Worm (Caenorhabditis elegans) whole organism, L3 larva: Measurements from ENCODE around the gene ugt-13.

ENCODE experiments used
- aly-2 ChIP-seq: fragments of 150-350 bp; optimal IDR thresholded peaks from 2 replicates; lab custom pipeline; 2014; ENCODE audit warnings: missing biosample characterization, missing genetic modification characterization
- ama-1 ChIP-seq: fragments of 150-350 bp; optimal IDR thresholded peaks from 2 replicates; lab custom pipeline; 2018
- ceh-16 ChIP-seq: sonication (generic microtip); optimal IDR thresholded peaks from 2 replicates; lab custom pipeline; 2017; ENCODE audit warnings: missing biosample characterization, missing genetic modification characterization
- ceh-28 ChIP-seq: fragments of 150-350 bp; optimal IDR thresholded peaks from 2 replicates; lab custom pipeline; 2014; ENCODE audit warnings: missing biosample characterization, missing genetic modification reagents, missing genetic modification characterization
- ceh-82 ChIP-seq: fragments of 150-350 bp; optimal IDR thresholded peaks from 2 replicates; lab custom pipeline; 2014; ENCODE audit warnings: missing biosample characterization, missing genetic modification characterization
- ceh-9 ChIP-seq: sonication (generic microtip); optimal IDR thresholded peaks from 2 replicates; lab custom pipeline; 2018; ENCODE audit warnings: missing biosample characterization, missing genetic modification characterization
- daf-12 ChIP-seq: fragments of 150-350 bp; optimal IDR thresholded peaks from 2 replicates; lab custom pipeline; 2014; ENCODE audit warnings: missing biosample characterization, missing genetic modification reagents, missing genetic modification characterization
- egl-27 ChIP-seq: sonication (generic microtip); optimal IDR thresholded peaks from 4 replicates; lab custom pipeline; 2017; ENCODE audit warnings: missing biosample characterization, missing genetic modification reagents, missing genetic modification characterization
- elt-1 ChIP-seq: fragments of 150-350 bp; optimal IDR thresholded peaks from 2 replicates; lab custom pipeline; 2014; ENCODE audit warnings: missing biosample characterization, missing genetic modification characterization
- elt-2 ChIP-seq: sonication (generic microtip); optimal IDR thresholded peaks from 2 replicates; lab custom pipeline; 2016; ENCODE audit warnings: missing genetic modification reagents, mild to moderate bottlenecking, missing genetic modification characterization, missing compliant biosample characterization
- elt-3 ChIP-seq, 3 experiments: fragments of 150-350 bp in 1 of 3; sonication (generic microtip) in 2 of 3; optimal IDR thresholded peaks; 2 replicates in 2 of 3; 4 replicates in 1 of 3; lab custom pipeline; 2014 to 2017; ENCODE audit warnings: missing biosample characterization in 3 of 3, missing genetic modification characterization in 3 of 3
- eor-1 ChIP-seq, 2 experiments: fragments of 150-350 bp; optimal IDR thresholded peaks; 2 replicates each; lab custom pipeline; 2014 to 2018; ENCODE audit warnings: missing biosample characterization in 2 of 2, missing genetic modification characterization in 2 of 2
- fkh-10 ChIP-seq: sonication (generic microtip); optimal IDR thresholded peaks from 2 replicates; lab custom pipeline; 2017; ENCODE audit warnings: missing biosample characterization, missing genetic modification reagents, missing genetic modification characterization
- fos-1 ChIP-seq: fragments of 150-350 bp; optimal IDR thresholded peaks from 2 replicates; lab custom pipeline; 2014; ENCODE audit warnings: missing biosample characterization, missing genetic modification characterization
- jun-1 ChIP-seq: fragments of 150-350 bp; optimal IDR thresholded peaks from 2 replicates; lab custom pipeline; 2014; ENCODE audit warnings: missing biosample characterization, missing genetic modification reagents, missing genetic modification characterization
- lin-15B ChIP-seq: fragments of 150-350 bp; optimal IDR thresholded peaks from 2 replicates; lab custom pipeline; 2014; ENCODE audit warnings: missing biosample characterization, missing genetic modification characterization
- lin-39 ChIP-seq: fragments of 150-350 bp; optimal IDR thresholded peaks from 2 replicates; lab custom pipeline; 2018; ENCODE audit warnings: missing biosample characterization, missing genetic modification reagents, missing genetic modification characterization
- mdl-1 ChIP-seq: fragments of 150-350 bp; optimal IDR thresholded peaks from 2 replicates; lab custom pipeline; 2014; ENCODE audit warnings: missing biosample characterization, missing genetic modification characterization
- mml-1 ChIP-seq: fragments of 150-350 bp; sonication (generic microtip); optimal IDR thresholded peaks from 3 replicates; lab custom pipeline; 2014; ENCODE audit warnings: missing biosample characterization, missing genetic modification characterization
- nfya-1 ChIP-seq: sonication (generic microtip); optimal IDR thresholded peaks from 2 replicates; lab custom pipeline; 2017; ENCODE audit warnings: missing genetic modification characterization, mild to moderate bottlenecking, missing compliant biosample characterization, antibody characterized with exemption, moderate library complexity; ENCODE audit not compliant: insufficient read depth
- nhr-12 ChIP-seq: fragments of 150-350 bp; optimal IDR thresholded peaks from 2 replicates; lab custom pipeline; 2014; ENCODE audit warnings: missing biosample characterization, missing genetic modification characterization
- nhr-23 ChIP-seq: fragments of 150-350 bp; optimal IDR thresholded peaks from 2 replicates; lab custom pipeline; 2014; ENCODE audit warnings: missing biosample characterization, missing genetic modification reagents, missing genetic modification characterization
- nhr-237 ChIP-seq: fragments of 150-350 bp; optimal IDR thresholded peaks from 2 replicates; lab custom pipeline; 2014; ENCODE audit warnings: missing biosample characterization, missing genetic modification characterization
- nhr-25 ChIP-seq: sonication (generic microtip); optimal IDR thresholded peaks from 2 replicates; lab custom pipeline; 2017; ENCODE audit warnings: missing biosample characterization, missing genetic modification characterization
- nhr-28 ChIP-seq: fragments of 150-350 bp; optimal IDR thresholded peaks from 2 replicates; lab custom pipeline; 2014; ENCODE audit warnings: missing biosample characterization, missing genetic modification characterization
- nhr-67 ChIP-seq: fragments of 150-350 bp; optimal IDR thresholded peaks from 2 replicates; lab custom pipeline; 2014; ENCODE audit warnings: missing biosample characterization, missing genetic modification characterization
- nhr-76 ChIP-seq: fragments of 150-350 bp; sonication (generic microtip); optimal IDR thresholded peaks from 5 replicates; lab custom pipeline; 2014; ENCODE audit warnings: missing biosample characterization, missing genetic modification characterization
- pha-4 ChIP-seq: fragments of 150-350 bp; optimal IDR thresholded peaks from 2 replicates; lab custom pipeline; 2014; ENCODE audit warnings: missing biosample characterization, missing genetic modification reagents, missing genetic modification characterization
- pqm-1 ChIP-seq: fragments of 150-350 bp; optimal IDR thresholded peaks from 2 replicates; lab custom pipeline; 2017; ENCODE audit warnings: missing biosample characterization, missing genetic modification characterization, inconsistent platforms
- skn-1 ChIP-seq: fragments of 150-350 bp; optimal IDR thresholded peaks from 2 replicates; lab custom pipeline; 2014; ENCODE audit warnings: missing biosample characterization, missing genetic modification characterization
- snpc-4 ChIP-seq: fragments of 150-350 bp; optimal IDR thresholded peaks from 2 replicates; lab custom pipeline; 2014; ENCODE audit warnings: missing biosample characterization, missing genetic modification characterization
- tbx-2 ChIP-seq: sonication (generic microtip); optimal IDR thresholded peaks from 2 replicates; lab custom pipeline; 2016; ENCODE audit warnings: mild to moderate bottlenecking, missing genetic modification characterization, missing compliant biosample characterization
- unc-39 ChIP-seq: sonication (generic microtip); optimal IDR thresholded peaks from 4 replicates; lab custom pipeline; 2017; ENCODE audit warnings: missing biosample characterization, missing genetic modification characterization
- unc-62 ChIP-seq: fragments of 150-350 bp; sonication (generic microtip); optimal IDR thresholded peaks from 4 replicates; lab custom pipeline; 2014; ENCODE audit warnings: missing biosample characterization, missing genetic modification reagents, missing genetic modification characterization
- ztf-11 ChIP-seq: fragments of 150-350 bp; optimal IDR thresholded peaks from 2 replicates; lab custom pipeline; 2014; ENCODE audit warnings: missing biosample characterization, missing genetic modification characterization
- ztf-4 ChIP-seq: fragments of 150-350 bp; optimal IDR thresholded peaks from 2 replicates; lab custom pipeline; 2014; ENCODE audit warnings: missing biosample characterization, missing genetic modification characterization

The ugt-13 gene

DNA sequence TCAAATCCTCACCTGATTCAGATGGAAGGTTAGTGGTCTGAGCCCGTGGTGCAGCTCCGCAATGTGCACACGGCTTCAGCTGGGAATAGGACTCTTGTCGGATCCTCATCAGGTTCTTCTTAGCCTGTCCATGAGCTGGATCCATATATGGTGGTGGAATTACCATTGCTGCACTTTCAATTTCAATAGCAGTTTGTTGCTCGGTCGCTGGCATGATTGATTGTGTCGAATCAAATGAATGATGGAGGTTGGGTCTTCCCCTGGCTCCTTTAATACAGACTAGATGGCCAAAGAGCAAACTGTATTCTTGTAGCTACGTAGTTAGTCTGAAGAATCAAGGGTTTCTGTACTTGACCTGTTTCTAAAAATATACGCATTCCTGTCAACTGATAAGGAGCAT, 24.1 kb downstream of the ugt-13 start, which contains the start of gene C02E7.10:
Gene C02E7.10, minus strand, starts transcription at position 232 of the 400 bp plus-strand sequence.
- no peak for TF ChIP-seq snpc-4 (tag; lab: Kevin White, UChicago)
- no peak for TF ChIP-seq lin-15B (tag; lab: Kevin White, UChicago)
- no peak for TF ChIP-seq lin-39 (tag; lab: Kevin White, UChicago)
- no peak for TF ChIP-seq nfya-1 (tag; lab: Kevin White, UChicago)
- TF ChIP-seq jun-1, result no peak
- TF ChIP-seq unc-62 (GFP tag; lab: Kevin White, UChicago), result no peak
- TF ChIP-seq nhr-12 (tag; lab: Kevin White, UChicago), result no peak
- TF ChIP-seq daf-12, result no peak
- TF ChIP-seq nhr-25, result no peak
- no peak for TF ChIP-seq egl-27
- TF ChIP-seq ceh-9, result no peak
- TF ChIP-seq ama-1, result no peak
- TF ChIP-seq eor-1 (tag; optimal IDR thresholded peaks at IDR 0.05; lab: Kevin White, UChicago), result no peak

DNA sequence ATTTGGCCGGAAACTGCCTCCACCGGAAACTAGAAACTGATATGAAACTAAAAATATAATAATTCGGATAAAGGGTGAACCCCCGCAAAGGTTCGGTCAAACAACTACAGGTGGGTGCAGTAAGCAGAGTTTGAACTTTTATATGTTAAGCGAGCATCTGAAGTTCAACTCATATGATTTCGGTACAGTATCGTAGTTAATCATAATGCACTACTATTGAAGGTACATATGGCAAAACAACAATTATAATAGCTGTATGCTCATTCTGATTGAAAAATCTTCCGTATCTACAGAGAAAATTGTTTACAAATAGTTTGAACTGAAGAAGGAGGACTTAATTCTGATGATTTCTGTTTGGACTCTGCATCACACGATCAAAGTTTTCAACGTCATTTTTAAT, 24.6 kb downstream of the ugt-13 start:
- no peak for TF ChIP-seq ceh-82 (tag; lab: Kevin White, UChicago)
- no peak for TF ChIP-seq mdl-1 (tag; lab: Kevin White, UChicago)
- no peak for TF ChIP-seq nhr-237 (tag; lab: Kevin White, UChicago)
- no peak for TF ChIP-seq unc-39 (tag; lab: Kevin White, UChicago)
- no peak for TF ChIP-seq ceh-16
- TF ChIP-seq nhr-76 (tag; lab: Kevin White, UChicago), result no peak
- TF ChIP-seq nhr-28 (tag; lab: Kevin White, UChicago), result no peak
- no peak for TF ChIP-seq aly-2 (tag; lab: Kevin White, UChicago)
- TF ChIP-seq nhr-23, result no peak
- TF ChIP-seq nhr-12 (tag; lab: Kevin White, UChicago), result no peak
- TF ChIP-seq ztf-11, result no peak

DNA sequence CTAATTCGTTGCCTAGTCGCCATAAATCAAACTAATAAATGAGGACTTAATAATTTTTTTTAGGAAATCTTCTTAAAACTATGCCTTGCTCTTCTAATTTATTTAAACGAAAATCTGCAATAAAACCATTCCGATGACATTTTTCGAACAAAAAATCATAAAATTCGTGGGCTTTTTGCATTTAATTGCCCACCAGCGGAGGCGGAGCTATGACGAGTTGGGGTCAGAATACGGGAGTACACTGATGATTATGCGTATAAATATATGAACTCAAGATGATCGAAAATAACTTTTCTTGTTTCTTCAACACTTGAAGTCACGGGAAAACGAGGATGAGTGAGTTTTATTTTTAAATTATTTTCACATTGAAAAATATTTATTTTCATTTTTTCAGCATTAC, 25.7 kb downstream of the ugt-13 start, which contains the start of gene catp-2:
Gene catp-2, plus strand, starts transcription at position 301 of the 400 bp plus-strand sequence.
- TF ChIP-seq fos-1 (tag; lab: Kevin White, UChicago) (no peak), nhr-28 (tag; lab: Kevin White, UChicago) (no peak), daf-12 (no peak), nhr-67 (tag; lab: Kevin White, UChicago) (no peak), mdl-1 (tag; lab: Kevin White, UChicago) (no peak), snpc-4 (tag; lab: Kevin White, UChicago) (no peak), ztf-4 (tag; lab: Kevin White, UChicago) (no peak), elt-3 (tag; optimal IDR thresholded peaks at IDR 0.05; lab: Kevin White, UChicago) (no peak), aly-2 (tag; lab: Kevin White, UChicago) (no peak), tbx-2 (tag; lab: Kevin White, UChicago) (no peak), pha-4 (no peak), ceh-28 (tag; lab: Kevin White, UChicago) (no peak)

DNA sequence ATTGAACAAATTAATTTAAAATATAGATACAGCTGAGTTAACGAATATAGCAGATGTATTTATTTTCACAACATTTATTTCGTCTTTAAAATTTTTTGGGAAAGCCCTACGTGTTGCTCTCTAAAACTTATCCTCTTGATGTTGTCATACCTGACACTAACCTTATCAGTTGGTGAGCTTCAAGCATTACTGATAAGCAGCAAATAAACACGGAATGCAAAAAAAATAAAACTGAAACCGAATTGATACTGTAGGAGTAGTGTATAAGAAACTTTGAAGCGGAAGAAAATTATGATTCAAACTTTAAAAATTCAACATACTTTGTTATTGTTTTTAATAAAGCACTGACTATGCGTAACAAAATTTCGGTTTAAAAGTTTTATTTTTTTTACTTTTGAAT, 26.4 kb downstream of the ugt-13 start:
- no peak for TF ChIP-seq skn-1 (tag; lab: Kevin White, UChicago)
- peak; percentile 37 for TF ChIP-seq elt-2 (tag; lab: Kevin White, UChicago)
- no peak for TF ChIP-seq nfya-1 (tag; lab: Kevin White, UChicago)
- TF ChIP-seq pqm-1 (tag; lab: Kevin White, UChicago), result peak; percentile 51
- TF ChIP-seq, all 47 proteins: peak for 2

DNA sequence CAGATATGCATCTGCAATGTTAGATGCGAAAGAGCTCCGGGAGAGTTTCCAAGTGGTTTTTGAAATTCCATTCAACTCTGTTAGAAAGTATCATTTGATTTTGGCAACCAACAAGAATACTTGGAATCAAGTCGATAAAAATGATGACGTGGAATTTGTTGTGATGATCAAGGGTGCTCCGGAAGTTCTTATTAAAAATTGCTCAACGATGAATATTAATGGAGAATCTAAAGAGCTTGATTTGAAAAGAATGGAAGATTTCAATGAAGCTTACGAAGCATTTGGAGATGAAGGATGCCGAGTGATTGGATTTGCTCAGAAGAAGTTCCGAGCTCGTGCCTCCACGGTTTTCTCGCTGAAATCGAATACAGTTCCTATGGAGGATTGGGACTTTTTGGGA, 28.7 kb downstream of the ugt-13 start:
- no peak for TF ChIP-seq nhr-237 (tag; lab: Kevin White, UChicago)
- TF ChIP-seq tbx-2 (tag; lab: Kevin White, UChicago), result no peak
- no peak for TF ChIP-seq elt-1 (tag; lab: Kevin White, UChicago)
- TF ChIP-seq nfya-1 (tag; lab: Kevin White, UChicago), result no peak
- TF ChIP-seq nhr-76 (tag; lab: Kevin White, UChicago), result no peak
- TF ChIP-seq fkh-10 (GFP tag; lab: Kevin White, UChicago), result no peak
- no peak for TF ChIP-seq mml-1
- no peak for TF ChIP-seq nhr-12 (tag; lab: Kevin White, UChicago)
- TF ChIP-seq, all 47 proteins: peak for 0
